Worm (Caenorhabditis elegans) whole organism, midembryonic: ENCODE results near the gene slo-2.

ENCODE experiments used
- cog-1 ChIP-seq: sonication (generic microtip); optimal IDR thresholded peaks from 2 replicates; lab custom pipeline; 2016; ENCODE audit warnings: missing genetic modification characterization, missing compliant biosample characterization
- klf-2 ChIP-seq: fragments of 200-800 bp; sonication (Bioruptor generic); conservative IDR thresholded peaks from 2 replicates; pipeline ENCODE4 v1.3.6; 2022; ENCODE audit warnings: missing genetic modification reagents, missing genetic modification characterization, missing compliant biosample characterization
- med-1 ChIP-seq: sonication (generic microtip); optimal IDR thresholded peaks from 2 replicates; lab custom pipeline; 2017; ENCODE audit warnings: missing genetic modification characterization, mild to moderate bottlenecking, missing compliant biosample characterization, antibody characterized with exemption, missing genetic modification reagents; ENCODE audit not compliant: insufficient read depth
- tab-1 ChIP-seq: fragments of 200-800 bp; sonication (Bioruptor generic); IDR thresholded peaks from 2 replicates; pipeline ENCODE4 v1.3.6; 2022; ENCODE audit warnings: missing genetic modification characterization, missing compliant biosample characterization

ce11 chrX:11446535-11446934 is 40.8 kb upstream of the slo-2 start, which contains the start of gene igeg-2:
- TF ChIP-seq tab-1 (GFP tag; lab: Robert Waterston, UW) (no peak), cog-1 (no peak), med-1 (GFP tag; lab: Kevin White, UChicago) (no peak), klf-2 (no peak)
